Worm (Caenorhabditis elegans): ENCODE data around the gene Y56A3A.7.
A peak's percentile ranks its signal among the peaks of the same experiment; 100 is the strongest.

Y56A3A.7 gene

DNA sequence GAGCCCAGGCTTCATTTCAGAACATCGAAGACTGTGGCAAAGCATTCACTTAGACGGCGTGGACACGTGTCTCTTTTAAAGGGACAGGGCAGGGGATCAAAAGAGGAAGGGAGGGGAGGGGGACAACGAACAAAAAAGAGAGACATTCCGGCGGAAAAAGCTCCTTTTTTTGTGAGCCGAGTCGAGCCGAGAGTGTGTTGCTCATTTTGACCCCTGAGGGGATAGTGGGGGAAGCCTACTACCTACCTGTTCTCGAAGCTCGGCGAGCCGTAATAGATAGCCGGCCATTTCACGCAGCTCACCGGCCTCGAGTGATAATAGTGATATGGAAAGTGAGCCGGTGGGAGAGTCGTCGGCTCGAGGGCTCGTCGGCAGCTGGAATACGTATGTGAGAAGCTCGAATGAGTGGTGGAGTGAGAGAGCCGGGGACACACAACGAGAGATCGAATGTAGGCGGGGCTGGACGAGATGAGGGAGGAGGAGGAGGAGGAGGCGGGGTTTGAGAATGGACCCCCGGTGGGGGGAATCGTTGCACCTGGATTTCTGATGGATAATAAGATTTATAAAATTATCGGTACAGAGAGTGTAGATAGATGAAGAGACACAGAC is 10.0 kb downstream of the Y56A3A.7 start:
- no peak for TF ChIP-seq fkh-10 (GFP tag; optimal IDR thresholded peaks at IDR 0.05)
- TF ChIP-seq nfya-1 (tag; optimal IDR thresholded peaks at IDR 0.05; ENCODE audit: insufficient read depth) = peak; percentile 38
- TF ChIP-seq fkh-2 (tag; optimal IDR thresholded peaks at IDR 0.05) = no peak
- peak; percentile 75 for TF ChIP-seq ama-1 (optimal IDR thresholded peaks at IDR 0.05)

DNA sequence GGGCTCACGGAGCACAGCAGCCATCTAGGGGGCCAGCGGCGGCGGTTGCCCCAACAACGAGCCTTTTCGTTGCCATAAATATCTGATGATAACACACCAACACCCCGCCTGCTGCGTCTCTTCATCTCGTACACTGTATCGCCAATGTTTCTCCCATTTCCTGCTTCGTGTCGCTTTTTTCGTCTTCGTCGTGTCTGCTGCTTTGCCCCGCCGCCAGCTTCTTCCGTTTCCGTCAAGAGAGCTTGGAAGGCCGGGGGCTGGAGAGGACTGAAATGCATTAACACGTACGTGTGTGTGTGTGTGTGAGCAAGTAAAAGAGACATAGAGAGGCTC is 10.9 kb downstream of the Y56A3A.7 start:
- peak; percentile 34 for TF ChIP-seq lin-39 (tag; optimal IDR thresholded peaks at IDR 0.05)
- TF ChIP-seq lin-15B (tag; optimal IDR thresholded peaks at IDR 0.05) = peak; percentile 34
- TF ChIP-seq zag-1 (tag; optimal IDR thresholded peaks at IDR 0.05) = no peak
- peak; percentile 37 for TF ChIP-seq hmg-11 (tag; optimal IDR thresholded peaks at IDR 0.05)
- no peak for TF ChIP-seq eor-1 (tag; optimal IDR thresholded peaks at IDR 0.05)
- peak; percentile 64 for TF ChIP-seq nfya-1 (tag; optimal IDR thresholded peaks at IDR 0.05; ENCODE audit: insufficient read depth)
- TF ChIP-seq snpc-4 (tag; optimal IDR thresholded peaks at IDR 0.05) = peak; percentile 57

DNA sequence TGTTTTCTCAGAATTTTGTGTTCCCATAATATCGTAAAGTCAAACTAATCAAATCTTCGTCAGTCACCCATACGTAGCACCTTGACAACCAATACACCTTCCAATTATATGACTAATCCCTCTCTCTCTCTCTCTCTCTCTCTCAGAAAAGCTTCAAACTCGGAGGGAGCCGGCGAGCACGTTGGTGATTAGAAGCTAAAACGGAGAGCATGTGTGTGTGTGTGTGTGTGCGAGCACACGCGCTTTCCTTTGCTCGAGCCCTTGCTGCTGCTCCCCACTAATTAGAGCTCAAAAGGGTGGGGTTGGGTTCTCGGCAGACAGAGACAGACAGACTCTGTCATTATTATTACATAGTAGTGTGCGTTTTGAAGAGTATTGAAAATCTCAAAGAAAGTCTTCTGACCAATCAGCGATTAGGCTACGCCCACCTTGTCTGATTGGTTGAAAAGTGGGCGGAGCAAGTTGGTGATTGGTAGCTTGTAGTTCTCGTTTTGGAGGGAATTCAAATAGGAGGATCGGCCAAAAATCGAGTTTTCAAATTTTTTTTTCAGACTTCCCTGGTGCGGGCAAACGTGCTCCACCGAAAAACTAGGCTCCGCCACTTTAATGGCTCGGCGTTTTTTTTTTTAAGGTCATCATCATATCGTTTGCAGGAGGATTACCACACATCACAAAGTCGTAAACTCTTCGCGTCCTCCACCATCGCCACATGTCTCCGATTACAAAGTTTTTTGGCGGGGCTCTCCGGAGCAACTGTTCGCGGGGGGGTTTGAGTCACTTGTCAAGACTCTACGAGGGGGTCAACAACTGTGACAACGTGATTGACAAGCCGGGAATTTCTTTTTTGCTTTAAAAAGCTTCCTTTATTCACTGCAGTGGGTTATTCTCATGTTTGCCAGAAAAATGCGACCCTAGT is 11.5 kb downstream of the Y56A3A.7 start:
- TF ChIP-seq lin-15B (tag; optimal IDR thresholded peaks at IDR 0.05) = peak; percentile 47
- no peak for TF ChIP-seq hmg-11 (tag; optimal IDR thresholded peaks at IDR 0.05)
- TF ChIP-seq tbx-2 (tag; optimal IDR thresholded peaks at IDR 0.05) = no peak
- peak; percentile 99 for TF ChIP-seq nfya-1 (tag; optimal IDR thresholded peaks at IDR 0.05; ENCODE audit: insufficient read depth)

DNA sequence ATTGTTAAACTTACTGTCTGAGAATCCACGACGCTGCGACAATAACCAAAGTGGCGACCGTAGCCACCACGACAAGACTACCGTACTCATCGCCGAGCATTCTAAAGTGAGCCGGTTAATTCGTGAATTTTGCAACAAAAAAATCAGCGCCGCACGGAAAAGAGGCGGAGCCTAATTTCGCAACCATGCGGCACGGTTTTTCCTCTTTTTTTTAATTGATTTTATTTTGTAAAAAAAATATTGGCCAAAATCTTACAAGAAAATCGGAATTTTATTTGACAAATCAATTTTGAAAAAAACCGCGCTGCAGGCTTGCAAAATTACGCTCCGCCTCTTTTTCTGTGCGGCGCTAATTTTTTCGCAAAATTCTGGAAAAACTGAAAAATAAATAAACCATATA is 13.3 kb downstream of the Y56A3A.7 start, which contains the start of gene dolk-1:
TSS of gene dolk-1 (minus strand) at position 101 of the 400 bp plus-strand sequence.
- no peak for TF ChIP-seq nhr-23 (tag; optimal IDR thresholded peaks at IDR 0.05)
- TF ChIP-seq ama-1 (optimal IDR thresholded peaks at IDR 0.05) = no peak
- TF ChIP-seq zag-1 (tag; optimal IDR thresholded peaks at IDR 0.05) = no peak
- TF ChIP-seq unc-62 (GFP tag; optimal IDR thresholded peaks at IDR 0.05) = no peak
- no peak for TF ChIP-seq tbx-2 (tag; optimal IDR thresholded peaks at IDR 0.05)
- TF ChIP-seq nhr-11 (tag; optimal IDR thresholded peaks at IDR 0.05) = no peak
- TF ChIP-seq lsy-12 (tag; optimal IDR thresholded peaks at IDR 0.05) = no peak

DNA sequence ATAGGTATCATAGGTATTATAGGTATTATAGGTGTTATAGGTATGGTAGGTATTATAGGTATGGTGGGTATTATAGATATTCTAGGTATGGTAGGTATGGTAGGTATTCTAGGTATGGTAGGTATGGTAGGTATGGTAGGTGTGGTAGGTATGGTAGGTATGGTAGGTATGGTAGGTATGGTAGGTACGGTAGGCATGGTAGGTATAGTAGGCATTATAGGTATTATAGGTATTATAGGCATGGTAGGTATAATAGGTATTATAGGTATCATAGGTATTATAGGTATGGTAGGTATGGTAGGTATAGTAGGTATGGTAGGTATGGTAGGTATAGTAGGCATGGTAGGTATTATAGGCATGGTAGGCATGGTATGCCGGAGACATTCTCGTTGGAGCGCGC is 14.9 kb downstream of the Y56A3A.7 start:
- TF ChIP-seq ama-1 (optimal IDR thresholded peaks at IDR 0.05) = no peak
- TF ChIP-seq snpc-4 (tag; optimal IDR thresholded peaks at IDR 0.05) = no peak
- no peak for TF ChIP-seq fkh-2 (tag; optimal IDR thresholded peaks at IDR 0.05)
- TF ChIP-seq nhr-237 (tag; optimal IDR thresholded peaks at IDR 0.05) = no peak
- no peak for TF ChIP-seq eor-1 (tag; optimal IDR thresholded peaks at IDR 0.05)
- no peak for TF ChIP-seq sea-2 (GFP tag; optimal IDR thresholded peaks at IDR 0.05)
- TF ChIP-seq R02D3.7 (tag; optimal IDR thresholded peaks at IDR 0.05) = no peak
- no peak for TF ChIP-seq fkh-10 (GFP tag; optimal IDR thresholded peaks at IDR 0.05)
- TF ChIP-seq fos-1 (tag; optimal IDR thresholded peaks at IDR 0.05) = no peak
- no peak for TF ChIP-seq hmg-11 (tag; optimal IDR thresholded peaks at IDR 0.05)
- TF ChIP-seq ztf-11 (tag; optimal IDR thresholded peaks at IDR 0.05) = no peak

DNA sequence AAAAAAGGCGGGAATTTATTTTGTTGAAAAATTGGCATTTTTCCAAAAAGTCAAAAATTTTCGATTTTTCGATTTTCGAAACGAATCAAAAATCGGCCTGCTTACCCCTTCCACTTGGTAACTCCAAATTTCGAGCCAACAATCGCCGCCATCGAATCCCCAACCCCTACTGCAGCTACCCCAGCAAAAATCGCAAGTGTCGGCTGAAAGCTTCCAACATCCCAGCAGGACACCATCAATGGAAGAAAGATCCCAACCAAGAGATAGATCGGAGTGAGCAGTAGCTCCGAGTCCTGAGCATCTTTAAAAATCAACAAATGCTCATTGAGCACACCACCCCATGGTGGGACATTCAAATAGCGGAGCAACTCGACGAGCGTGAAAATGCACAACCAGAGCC is 15.9 kb downstream of the Y56A3A.7 start:
- TF ChIP-seq egl-27 (tag; optimal IDR thresholded peaks at IDR 0.05) (no peak), nhr-12 (tag; optimal IDR thresholded peaks at IDR 0.05) (no peak)

DNA sequence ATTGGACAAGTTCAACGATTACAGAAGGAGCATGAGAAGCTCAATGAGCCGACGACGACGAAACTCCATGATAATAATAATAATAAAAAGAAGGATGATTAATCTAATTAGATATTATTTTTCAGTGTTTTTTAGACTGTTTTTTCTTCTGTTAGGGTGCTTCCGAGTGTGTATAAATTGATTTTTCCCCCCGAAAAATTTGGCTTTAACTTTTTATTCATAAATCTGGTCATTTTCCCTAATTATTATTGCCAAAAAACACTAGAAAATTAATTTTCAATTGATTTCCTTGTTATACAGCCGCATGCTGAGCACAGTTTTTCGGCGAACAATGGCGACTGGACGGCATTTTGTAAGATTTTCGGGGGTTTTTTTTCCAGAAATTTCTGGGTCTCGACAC is 23.2 kb downstream of the Y56A3A.7 start, which contains the start of gene nft-1:
TSS of gene nft-1 (plus strand) at position 301 of the 400 bp plus-strand sequence.
- TF ChIP-seq ZK546.5 (tag; optimal IDR thresholded peaks at IDR 0.05) (no peak), pqm-1 (tag; optimal IDR thresholded peaks at IDR 0.05) (no peak), unc-39 (tag; optimal IDR thresholded peaks at IDR 0.05) (no peak), nhr-237 (tag; optimal IDR thresholded peaks at IDR 0.05) (no peak), fkh-2 (tag; optimal IDR thresholded peaks at IDR 0.05) (no peak), nfya-1 (tag; optimal IDR thresholded peaks at IDR 0.05; ENCODE audit: insufficient read depth) (no peak), ama-1 (optimal IDR thresholded peaks at IDR 0.05) (no peak), nhr-11 (tag; optimal IDR thresholded peaks at IDR 0.05) (no peak), ceh-16 (tag; optimal IDR thresholded peaks at IDR 0.05) (no peak), mml-1 (tag; optimal IDR thresholded peaks at IDR 0.05) (no peak), ceh-9 (tag; optimal IDR thresholded peaks at IDR 0.05) (no peak), egl-5 (tag; optimal IDR thresholded peaks at IDR 0.05) (no peak), jun-1 (tag; optimal IDR thresholded peaks at IDR 0.05) (no peak), zag-1 (tag; optimal IDR thresholded peaks at IDR 0.05) (no peak), elt-2 (tag; optimal IDR thresholded peaks at IDR 0.05) (no peak), elt-3 (tag; optimal IDR thresholded peaks at IDR 0.05) (no peak)
